Fruit fly (Drosophila melanogaster) whole organism, embryonic: ENCODE measurements around the gene Mal-B1.
A peak's percentile ranks its signal among the peaks of the same experiment; 100 is the strongest.

ENCODE experiments used
- Ada2b ChIP-seq: fragments of 200-800 bp; sonication (Bioruptor generic); IDR thresholded peaks from 2 replicates; pipeline ENCODE4 v1.3.6; 2022; ENCODE audit warnings: missing biosample characterization, missing genetic modification characterization
- Atf6 ChIP-seq: fragments of 200-800 bp; sonication (Bioruptor generic); IDR thresholded peaks from 2 replicates; pipeline ENCODE4 v1.3.6; 2022; ENCODE audit warnings: missing biosample characterization, missing genetic modification characterization
- B-H1 ChIP-seq: fragments of 200-800 bp; sonication (Bioruptor generic); IDR thresholded peaks from 3 replicates; pipeline ENCODE4 v1.3.6; 2022; ENCODE audit warnings: missing biosample characterization, missing genetic modification characterization
- CG10959 ChIP-seq: fragments of 200-800 bp; sonication (Bioruptor generic); IDR thresholded peaks from 2 replicates; pipeline ENCODE4 v1.3.6; 2022; ENCODE audit warnings: missing biosample characterization, missing genetic modification characterization
- CG10979 ChIP-seq: fragments of 200-800 bp; sonication (Bioruptor generic); optimal IDR thresholded peaks from 2 replicates; lab custom pipeline; 2018; ENCODE audit warnings: missing biosample characterization, mild to moderate bottlenecking, missing genetic modification characterization, moderate library complexity
- CG12236 ChIP-seq: fragments of 200-800 bp; sonication (Bioruptor generic); optimal IDR thresholded peaks from 2 replicates; lab custom pipeline; 2016; ENCODE audit warnings: missing biosample characterization, missing genetic modification characterization
- CG12299 ChIP-seq: fragments of 200-800 bp; sonication (Bioruptor generic); optimal IDR thresholded peaks from 2 replicates; lab custom pipeline; 2018; ENCODE audit warnings: missing biosample characterization, mild to moderate bottlenecking, missing genetic modification characterization
- CG16779 ChIP-seq: fragments of 200-800 bp; sonication (Bioruptor generic); IDR thresholded peaks from 2 replicates; pipeline ENCODE4 v1.3.6; 2022; ENCODE audit warnings: missing biosample characterization, missing genetic modification characterization
- CG16813 ChIP-seq: fragments of 200-800 bp; sonication (Bioruptor generic); IDR thresholded peaks from 3 replicates; pipeline ENCODE4 v1.3.6; 2022; ENCODE audit warnings: missing biosample characterization, missing genetic modification characterization; ENCODE audit not compliant: partially characterized antibody
- CG16863 ChIP-seq: fragments of 200-800 bp; sonication (Bioruptor generic); optimal IDR thresholded peaks from 3 replicates; lab custom pipeline; 2016; ENCODE audit warnings: missing biosample characterization, missing genetic modification characterization
- CG17612 ChIP-seq: fragments of 200-800 bp; sonication (Bioruptor generic); IDR thresholded peaks from 2 replicates; pipeline ENCODE4 v1.3.6; 2022; ENCODE audit warnings: missing biosample characterization, missing genetic modification characterization
- CG2116 ChIP-seq: fragments of 200-800 bp; sonication (Bioruptor generic); optimal IDR thresholded peaks from 3 replicates; lab custom pipeline; 2018; ENCODE audit warnings: missing biosample characterization, mild to moderate bottlenecking, missing genetic modification characterization
- CG2120 ChIP-seq: fragments of 200-800 bp; sonication (Bioruptor generic); optimal IDR thresholded peaks from 3 replicates; lab custom pipeline; 2016; ENCODE audit warnings: missing biosample characterization, missing genetic modification characterization
- CG30403 ChIP-seq: fragments of 200-800 bp; sonication (Bioruptor generic); optimal IDR thresholded peaks from 3 replicates; lab custom pipeline; 2016; ENCODE audit warnings: missing biosample characterization, missing genetic modification characterization
- CG33557 ChIP-seq: fragments of 200-800 bp; sonication (Bioruptor generic); optimal IDR thresholded peaks from 2 replicates; lab custom pipeline; 2019; ENCODE audit warnings: missing biosample characterization, mild to moderate bottlenecking, missing genetic modification characterization, moderate library complexity
- CG5180 ChIP-seq: fragments of 200-800 bp; sonication (Bioruptor generic); optimal IDR thresholded peaks from 3 replicates; lab custom pipeline; 2017; ENCODE audit warnings: missing biosample characterization, missing genetic modification characterization, mild to moderate bottlenecking, moderate library complexity, missing genetic modification reagents
- CG5953 ChIP-seq: fragments of 200-800 bp; sonication (Bioruptor generic); IDR thresholded peaks from 2 replicates; pipeline ENCODE4 v1.3.6; 2022; ENCODE audit warnings: missing biosample characterization, missing genetic modification characterization
- CG6272 ChIP-seq: fragments of 200-800 bp; sonication (Bioruptor generic); IDR thresholded peaks from 2 replicates; pipeline ENCODE4 v1.3.6; 2022; ENCODE audit warnings: missing biosample characterization, missing genetic modification characterization
- CG6689 ChIP-seq: fragments of 200-800 bp; sonication (Bioruptor generic); IDR thresholded peaks from 2 replicates; pipeline ENCODE4 v1.3.6; 2022; ENCODE audit warnings: missing biosample characterization, missing genetic modification characterization
- CG6791 ChIP-seq: fragments of 200-800 bp; sonication (Bioruptor generic); IDR thresholded peaks from 3 replicates; pipeline ENCODE4 v1.3.6; 2022; ENCODE audit warnings: missing biosample characterization, missing genetic modification characterization; ENCODE audit not compliant: partially characterized antibody
- CG8924 ChIP-seq: fragments of 200-800 bp; optimal IDR thresholded peaks from 3 replicates; lab custom pipeline; 2019; ENCODE audit warnings: missing biosample characterization, mild to moderate bottlenecking, missing genetic modification characterization, moderate library complexity
- CG9609 ChIP-seq: fragments of 200-800 bp; sonication (Bioruptor generic); optimal IDR thresholded peaks from 3 replicates; lab custom pipeline; 2016; ENCODE audit warnings: missing biosample characterization, missing genetic modification characterization
- Dad ChIP-seq: fragments of 200-800 bp; sonication (Bioruptor generic); optimal IDR thresholded peaks from 3 replicates; lab custom pipeline; 2016; ENCODE audit warnings: missing biosample characterization, missing genetic modification characterization
- Deaf1 ChIP-seq: fragments of 200-800 bp; optimal IDR thresholded peaks from 3 replicates; lab custom pipeline; 2019; ENCODE audit warnings: missing biosample characterization, mild to moderate bottlenecking, missing genetic modification characterization, moderate library complexity
- Dfd ChIP-seq, 2 experiments: fragments of >200 bp; optimal IDR thresholded peaks; 2 replicates each; lab custom pipeline; 2017; ENCODE audit warnings: missing biosample characterization in 2 of 2, missing genetic modification characterization in 2 of 2
- H15 ChIP-seq: fragments of 200-800 bp; sonication (Bioruptor generic); IDR thresholded peaks from 3 replicates; pipeline ENCODE4 v1.3.6; 2022; ENCODE audit warnings: missing biosample characterization, missing genetic modification characterization
- Meics ChIP-seq: fragments of 200-800 bp; sonication (Bioruptor generic); optimal IDR thresholded peaks from 2 replicates; lab custom pipeline; 2017; ENCODE audit warnings: missing biosample characterization, mild to moderate bottlenecking, missing genetic modification characterization
- Mes4 ChIP-seq: fragments of 200-800 bp; sonication (Bioruptor generic); optimal IDR thresholded peaks from 2 replicates; lab custom pipeline; 2016; ENCODE audit warnings: missing biosample characterization, missing genetic modification characterization
- NC2β ChIP-seq: fragments of 200-800 bp; sonication (Bioruptor generic); optimal IDR thresholded peaks from 2 replicates; lab custom pipeline; 2016; ENCODE audit warnings: missing biosample characterization, missing genetic modification characterization
- Nf-YA ChIP-seq: fragments of 200-800 bp; sonication (Bioruptor generic); IDR thresholded peaks from 2 replicates; pipeline ENCODE4 v1.3.6; 2022; ENCODE audit warnings: missing biosample characterization, missing genetic modification characterization
- NfI ChIP-seq: fragments of 200-800 bp; sonication (Bioruptor generic); optimal IDR thresholded peaks from 3 replicates; lab custom pipeline; 2018; ENCODE audit warnings: missing biosample characterization, mild to moderate bottlenecking, missing genetic modification characterization, moderate library complexity
- Poxn ChIP-seq: fragments of 200-800 bp; sonication (Bioruptor generic); IDR thresholded peaks from 2 replicates; pipeline ENCODE4 v1.3.6; 2022; ENCODE audit warnings: missing biosample characterization, missing genetic modification characterization
- Ptx1 ChIP-seq: fragments of 200-800 bp; sonication (Bioruptor generic); IDR thresholded peaks from 2 replicates; pipeline ENCODE4 v1.3.6; 2022; ENCODE audit warnings: missing biosample characterization, missing genetic modification characterization
- Usf ChIP-seq: fragments of 200-800 bp; sonication (Bioruptor generic); optimal IDR thresholded peaks from 2 replicates; lab custom pipeline; 2017; ENCODE audit warnings: missing genotype, missing biosample characterization, missing genetic modification characterization
- al ChIP-seq: fragments of 200-800 bp; sonication (Bioruptor generic); IDR thresholded peaks from 2 replicates; pipeline ENCODE4 v1.3.6; 2022; ENCODE audit warnings: missing biosample characterization, missing genetic modification characterization
- bowl ChIP-seq: fragments of 200-800 bp; sonication (Bioruptor generic); IDR thresholded peaks from 2 replicates; pipeline ENCODE4 v1.3.6; 2022; ENCODE audit warnings: missing biosample characterization, missing genetic modification characterization
- cas ChIP-seq: fragments of 200-800 bp; sonication (Bioruptor generic); IDR thresholded peaks from 2 replicates; pipeline ENCODE4 v1.3.6; 2022; ENCODE audit warnings: missing biosample characterization, missing genetic modification characterization
- ci ChIP-seq: fragments of 200-800 bp; sonication (Bioruptor generic); IDR thresholded peaks from 3 replicates; pipeline ENCODE4 v1.3.6; 2022; ENCODE audit warnings: missing biosample characterization, missing genetic modification characterization
- esg ChIP-seq: fragments of 200-800 bp; sonication (Bioruptor generic); conservative IDR thresholded peaks from 2 replicates; pipeline ENCODE4 v1.3.6; 2022; ENCODE audit warnings: missing biosample characterization, missing genetic modification characterization
- fd102C ChIP-seq: fragments of 200-800 bp; sonication (Bioruptor generic); optimal IDR thresholded peaks from 2 replicates; lab custom pipeline; 2018; ENCODE audit warnings: missing biosample characterization, mild to moderate bottlenecking, missing genetic modification characterization, moderate library complexity
- gcm2 ChIP-seq: fragments of 200-800 bp; sonication (Bioruptor generic); optimal IDR thresholded peaks from 2 replicates; lab custom pipeline; 2016; ENCODE audit warnings: missing biosample characterization, missing genetic modification characterization
- grn ChIP-seq: fragments of 200-800 bp; sonication (Bioruptor generic); optimal IDR thresholded peaks from 3 replicates; lab custom pipeline; 2017; ENCODE audit warnings: missing biosample characterization, missing genetic modification characterization
- jing ChIP-seq: fragments of 200-800 bp; sonication (Bioruptor generic); optimal IDR thresholded peaks from 2 replicates; lab custom pipeline; 2018; ENCODE audit warnings: missing biosample characterization, mild to moderate bottlenecking, missing genetic modification characterization
- onecut ChIP-seq: fragments of 200-800 bp; sonication (Bioruptor generic); IDR thresholded peaks from 2 replicates; pipeline ENCODE4 v1.3.6; 2022; ENCODE audit warnings: missing biosample characterization, missing genetic modification characterization
- otp ChIP-seq: fragments of 200-800 bp; sonication (Bioruptor generic); IDR thresholded peaks from 3 replicates; pipeline ENCODE4, ENCODE4 v1.3.6; 2022; ENCODE audit warnings: missing biosample characterization, missing genetic modification characterization
- pfk ChIP-seq: fragments of 200-800 bp; sonication (Bioruptor generic); optimal IDR thresholded peaks from 2 replicates; lab custom pipeline; 2018; ENCODE audit warnings: missing biosample characterization, mild to moderate bottlenecking, missing genetic modification characterization, moderate library complexity
- schlank ChIP-seq: fragments of 200-800 bp; sonication (Bioruptor generic); optimal IDR thresholded peaks from 2 replicates; lab custom pipeline; 2018; ENCODE audit warnings: missing biosample characterization, mild to moderate bottlenecking, missing genetic modification characterization
- scrt ChIP-seq: fragments of 200-800 bp; sonication (Bioruptor generic); optimal IDR thresholded peaks from 2 replicates; lab custom pipeline; 2018; ENCODE audit warnings: missing biosample characterization, mild to moderate bottlenecking, missing genetic modification characterization, moderate library complexity
- slp2 ChIP-seq: fragments of 200-800 bp; sonication (Bioruptor generic); optimal IDR thresholded peaks from 2 replicates; lab custom pipeline; 2016; ENCODE audit warnings: missing biosample characterization, missing genetic modification characterization
- so ChIP-seq: fragments of 200-800 bp; sonication (Bioruptor generic); IDR thresholded peaks from 3 replicates; pipeline ENCODE4 v1.3.6; 2022; ENCODE audit warnings: missing biosample characterization, missing genetic modification characterization
- sob ChIP-seq: fragments of 200-800 bp; sonication (Bioruptor generic); IDR thresholded peaks from 2 replicates; pipeline ENCODE4 v1.3.6; 2022; ENCODE audit warnings: missing biosample characterization, missing genetic modification characterization
- toy ChIP-seq: fragments of 200-800 bp; sonication (Bioruptor generic); IDR thresholded peaks from 2 replicates; pipeline ENCODE4 v1.3.6; 2022; ENCODE audit warnings: missing biosample characterization, missing genetic modification characterization

The Mal-B1 gene

DNA sequence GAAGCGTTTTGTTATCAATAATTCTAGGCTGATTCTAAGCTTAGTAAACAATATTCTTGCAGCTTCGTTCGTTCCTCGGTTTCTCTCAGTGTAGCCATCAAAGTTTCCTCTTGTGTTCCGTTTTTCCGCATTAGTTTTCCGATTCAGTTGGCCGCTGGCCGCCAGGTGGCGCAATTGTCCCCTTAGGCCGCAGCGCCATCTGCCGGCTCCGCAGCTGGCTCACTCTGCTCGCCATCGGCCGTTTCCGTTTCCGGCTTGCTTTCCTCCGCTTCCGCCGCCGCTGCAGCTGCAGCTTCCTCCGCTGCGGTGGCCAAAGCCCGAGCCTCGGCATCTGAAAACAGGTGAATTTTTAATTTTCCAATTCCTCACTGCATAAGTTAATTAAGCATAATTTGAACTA lies 30.6 kb upstream of the Mal-B1 start (continued):
- TF ChIP-seq CG10979 (tag; lab: Kevin White, UChicago) (peak; percentile 93), bowl (GFP tag; lab: Robert Waterston, UW) (peak; percentile 68; the same call in 1 of the 2 replicates), CG6272 (GFP tag; lab: Robert Waterston, UW) (peak; percentile 78), otp (GFP tag; lab: Robert Waterston, UW) (peak; percentile 98), cas (GFP tag; lab: Robert Waterston, UW) (peak; percentile 67), CG6689 (GFP tag; lab: Robert Waterston, UW) (peak; percentile 88), CG2116 (peak; percentile 90), H15 (peak; percentile 94), CG12236 (GFP tag; lab: Kevin White, UChicago) (peak; percentile 96), ci (peak; percentile 99), onecut (GFP tag; lab: Robert Waterston, UW) (peak; percentile 98), Poxn (GFP tag; lab: Robert Waterston, UW) (0 out of 2 replicates have a peak, but pooled peaks have one; percentile 30), CG16813 (GFP tag; lab: Robert Waterston, UW) (peak; percentile 50; the same call in 2 of the 3 replicates), Usf (GFP tag; lab: Kevin White, UChicago) (peak; percentile 87), al (GFP tag; lab: Robert Waterston, UW) (0 out of 2 replicates have a peak, but pooled peaks have one; percentile 37), CG33557 (GFP tag; lab: Kevin White, UChicago) (peak; percentile 96), CG12299 (tag; lab: Kevin White, UChicago) (peak; percentile 72), CG16863 (GFP tag; lab: Kevin White, UChicago) (peak; percentile 93), CG2120 (GFP tag; lab: Kevin White, UChicago) (peak; percentile 43), sob (GFP tag; lab: Robert Waterston, UW) (peak; percentile 88), so (GFP tag; lab: Robert Waterston, UW) (peak; percentile 87), Mes4 (peak; percentile 98), scrt (GFP tag; lab: Kevin White, UChicago) (peak; percentile 90), Nf-YA (GFP tag; lab: Robert Waterston, UW) (peak; percentile 90), fd102C (GFP tag; lab: Kevin White, UChicago) (peak; percentile 98), Ptx1 (GFP tag; lab: Robert Waterston, UW) (peak; percentile 77), Atf6 (peak; percentile 77), toy (peak; percentile 84), schlank (tag; lab: Kevin White, UChicago) (peak; percentile 87), slp2 (GFP tag; lab: Kevin White, UChicago) (peak; percentile 83), CG5953 (GFP tag; lab: Robert Waterston, UW) (peak; percentile 96), NfI (GFP tag; lab: Kevin White, UChicago) (peak; percentile 93), esg (GFP tag; lab: Robert Waterston, UW) (peak; percentile 42), grn (GFP tag; lab: Kevin White, UChicago) (peak; percentile 80), NC2β (GFP tag; lab: Kevin White, UChicago) (peak; percentile 98), B-H1 (GFP tag; lab: Robert Waterston, UW) (peak; percentile 80; the same call in 2 of the 3 replicates), jing (GFP tag; lab: Kevin White, UChicago) (peak; percentile 87), CG17612 (peak; percentile 77), CG30403 (GFP tag; lab: Kevin White, UChicago) (peak; percentile 87), CG16779 (GFP tag; lab: Robert Waterston, UW) (peak; percentile 87), CG8924 (peak; percentile 78), Dfd (GFP tag; optimal IDR thresholded peaks at IDR 0.05; lab: Kevin White, UChicago) (no peak), CG9609 (GFP tag; lab: Kevin White, UChicago) (peak; percentile 93), Ada2b (GFP tag; lab: Robert Waterston, UW) (peak; percentile 89), gcm2 (GFP tag; lab: Kevin White, UChicago) (peak; percentile 77), CG6791 (GFP tag; lab: Robert Waterston, UW) (peak; percentile 48; the same call in 1 of the 3 replicates), Dad (peak; percentile 93), CG10959 (GFP tag; lab: Robert Waterston, UW) (peak; percentile 94), CG5180 (GFP tag; lab: Kevin White, UChicago) (peak; percentile 88), pfk (GFP tag; lab: Kevin White, UChicago) (peak; percentile 83), Meics (GFP tag; lab: Kevin White, UChicago) (peak; percentile 96), Deaf1 (tag; lab: Kevin White, UChicago) (peak; percentile 60)
